Worm (Caenorhabditis elegans): ENCODE data around the gene btb-14.

DNA sequence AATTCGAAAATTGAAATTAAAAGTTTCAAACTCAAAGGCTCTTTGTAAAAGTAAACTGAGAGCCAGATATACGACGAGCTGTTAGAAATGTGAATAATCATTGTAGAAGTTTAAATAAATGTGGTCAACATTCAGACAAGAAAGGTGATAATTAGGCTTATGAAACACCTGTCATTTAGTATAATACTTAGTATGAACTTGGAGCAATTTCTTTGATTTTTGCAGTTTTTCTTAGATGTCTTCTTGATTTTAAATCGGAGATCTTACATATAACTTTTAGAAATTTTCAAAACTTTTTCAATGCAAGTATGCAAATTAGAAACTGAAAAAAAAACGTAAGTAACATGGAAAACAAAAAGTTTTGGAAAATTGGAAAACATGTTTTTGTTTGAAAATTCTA, 23.1 kb downstream of the btb-14 start, which contains the start of gene sre-30:
- TF ChIP-seq ceh-13 (GFP tag; optimal IDR thresholded peaks at IDR 0.05) (no peak), ceh-36 (tag; optimal IDR thresholded peaks at IDR 0.05) (no peak), hnd-1 (tag; optimal IDR thresholded peaks at IDR 0.05) (no peak), ama-1 (optimal IDR thresholded peaks at IDR 0.05) (no peak), flt-1 (GFP tag; IDR thresholded peaks at IDR 0.05) (no peak), aly-1 (tag; optimal IDR thresholded peaks at IDR 0.05) (no peak), tbx-11 (GFP tag; IDR thresholded peaks at IDR 0.05) (no peak), scrt-1 (GFP tag; IDR thresholded peaks at IDR 0.05) (no peak), tra-4 (tag; optimal IDR thresholded peaks at IDR 0.05) (no peak), hmbx-1 (tag; optimal IDR thresholded peaks at IDR 0.05) (no peak), tbx-37 (GFP tag; conservative IDR thresholded peaks at IDR 0.05) (no peak), F13C5.2 (tag; optimal IDR thresholded peaks at IDR 0.05) (no peak), sea-1 (GFP tag; conservative IDR thresholded peaks at IDR 0.05) (no peak), pes-1 (GFP tag; IDR thresholded peaks at IDR 0.05) (no peak)

Data from whole organism, early embryonic.